Fruit fly (Drosophila melanogaster) whole organism, adult: ENCODE data around the gene Bem46.

Source experiments
- CG11617 ChIP-seq: fragments of 200-800 bp; sonication (Bioruptor generic); optimal IDR thresholded peaks from 2 replicates; lab custom pipeline; 2017; ENCODE audit warnings: mild to moderate bottlenecking, missing biosample characterization, missing genetic modification reagents, missing genetic modification characterization
- CG12768 ChIP-seq: fragments of 200-800 bp; sonication (Bioruptor generic); optimal IDR thresholded peaks from 2 replicates; lab custom pipeline; 2017; ENCODE audit warnings: missing biosample characterization, missing genetic modification characterization, mild to moderate bottlenecking, moderate library complexity, missing genetic modification reagents
- CG14711 ChIP-seq: fragments of 200-800 bp; sonication (Bioruptor generic); optimal IDR thresholded peaks from 2 replicates; lab custom pipeline; 2018; ENCODE audit warnings: missing biosample characterization, mild to moderate bottlenecking, missing genetic modification characterization, moderate library complexity
- CG1620 ChIP-seq: fragments of 200-800 bp; sonication (Bioruptor generic); optimal IDR thresholded peaks from 2 replicates; lab custom pipeline; 2016; ENCODE audit warnings: missing biosample characterization, missing genetic modification characterization
- CG33017 ChIP-seq: fragments of 200-800 bp; sonication (Bioruptor generic); optimal IDR thresholded peaks from 2 replicates; lab custom pipeline; 2018; ENCODE audit warnings: missing biosample characterization, mild to moderate bottlenecking, missing genetic modification characterization, moderate library complexity
- CG5204 ChIP-seq: fragments of 200-800 bp; sonication (Bioruptor generic); optimal IDR thresholded peaks from 2 replicates; lab custom pipeline; 2016; ENCODE audit warnings: missing biosample characterization, missing genetic modification characterization
- CG7045 ChIP-seq: fragments of 200-800 bp; sonication (Bioruptor generic); optimal IDR thresholded peaks from 2 replicates; lab custom pipeline; 2017; ENCODE audit warnings: missing biosample characterization, mild to moderate bottlenecking, missing genetic modification characterization
- CG7101 ChIP-seq: fragments of 200-800 bp; sonication (Bioruptor generic); optimal IDR thresholded peaks from 2 replicates; lab custom pipeline; 2018; ENCODE audit warnings: missing biosample characterization, mild to moderate bottlenecking, missing genetic modification characterization, moderate library complexity
- Clk ChIP-seq: fragments of 200-800 bp; sonication (Bioruptor generic); optimal IDR thresholded peaks from 2 replicates; lab custom pipeline; 2017; ENCODE audit warnings: missing biosample characterization, missing genetic modification characterization
- Crg-1 ChIP-seq: fragments of 200-800 bp; sonication (Bioruptor generic); optimal IDR thresholded peaks from 2 replicates; lab custom pipeline; 2016; ENCODE audit warnings: missing biosample characterization, missing genetic modification characterization
- Hr96 ChIP-seq: fragments of 200-800 bp; sonication (Bioruptor generic); optimal IDR thresholded peaks from 2 replicates; lab custom pipeline; 2016; ENCODE audit warnings: missing biosample characterization, missing genetic modification characterization
- Mnt ChIP-seq: fragments of 200-800 bp; sonication (Bioruptor generic); optimal IDR thresholded peaks from 2 replicates; lab custom pipeline; 2016; ENCODE audit warnings: missing biosample characterization, mild to moderate bottlenecking, missing genetic modification characterization
- bab1 ChIP-seq: fragments of 200-800 bp; sonication (Bioruptor generic); optimal IDR thresholded peaks from 3 replicates; lab custom pipeline; 2019; ENCODE audit warnings: missing biosample characterization, mild to moderate bottlenecking, missing genetic modification characterization, moderate library complexity
- cic ChIP-seq: fragments of 200-800 bp; sonication (Bioruptor generic); optimal IDR thresholded peaks from 2 replicates; lab custom pipeline; 2017; ENCODE audit warnings: missing biosample characterization, mild to moderate bottlenecking, missing genetic modification characterization, moderate library complexity
- cnc ChIP-seq, 2 experiments: fragments of >200 bp; optimal IDR thresholded peaks; 2 replicates each; lab custom pipeline; 2017
- kay ChIP-seq: fragments of 200-800 bp; sonication (Bioruptor generic); peaks from one replicate; lab custom pipeline; 2016; ENCODE audit warnings: missing biosample characterization, missing genetic modification characterization, borderline replicate concordance
- ovo ChIP-seq: fragments of 200-800 bp; sonication (Bioruptor generic); optimal IDR thresholded peaks from 2 replicates; lab custom pipeline; 2016; ENCODE audit warnings: missing biosample characterization, missing genetic modification characterization
- pad ChIP-seq: fragments of 200-800 bp; sonication (Bioruptor generic); optimal IDR thresholded peaks from 3 replicates; lab custom pipeline; 2017; ENCODE audit warnings: missing biosample characterization, missing genetic modification characterization, mild to moderate bottlenecking, moderate library complexity, missing genetic modification reagents
- tj ChIP-seq: fragments of 200-800 bp; sonication (Bioruptor generic); optimal IDR thresholded peaks from 3 replicates; lab custom pipeline; 2017; ENCODE audit warnings: missing biosample characterization, mild to moderate bottlenecking, missing genetic modification characterization, moderate library complexity
- toe ChIP-seq: fragments of 200-800 bp; sonication (Bioruptor generic); optimal IDR thresholded peaks from 2 replicates; lab custom pipeline; 2016; ENCODE audit warnings: missing biosample characterization, missing genetic modification characterization

Gene Bem46

DNA sequence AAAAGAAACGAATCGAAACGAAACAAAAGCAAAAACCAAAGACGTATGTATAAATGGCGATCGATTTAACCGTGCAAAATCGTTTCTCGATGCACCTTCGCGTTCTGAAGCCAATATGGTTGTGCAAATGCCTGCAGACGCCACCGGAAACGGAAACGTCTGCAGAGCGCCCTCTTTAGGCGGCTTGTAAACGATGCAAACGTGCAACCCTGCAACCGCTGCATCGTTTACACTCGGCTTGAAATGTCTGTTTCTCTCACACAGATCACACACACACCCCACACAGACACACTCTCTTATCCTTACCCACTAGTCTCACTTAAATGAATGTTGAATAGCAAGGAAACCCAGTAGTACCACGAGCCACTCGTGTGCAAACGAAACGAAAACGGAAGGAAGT is 21.0 kb upstream of the Bem46 start:
- no peak for TF ChIP-seq toe
- TF ChIP-seq tj = no peak
- TF ChIP-seq CG5204 (GFP tag; lab: Kevin White, UChicago) = no peak
- TF ChIP-seq pad = no peak
- TF ChIP-seq CG14711 (tag; lab: Kevin White, UChicago) = no peak
- TF ChIP-seq CG12768 (GFP tag; lab: Kevin White, UChicago) = no peak

DNA sequence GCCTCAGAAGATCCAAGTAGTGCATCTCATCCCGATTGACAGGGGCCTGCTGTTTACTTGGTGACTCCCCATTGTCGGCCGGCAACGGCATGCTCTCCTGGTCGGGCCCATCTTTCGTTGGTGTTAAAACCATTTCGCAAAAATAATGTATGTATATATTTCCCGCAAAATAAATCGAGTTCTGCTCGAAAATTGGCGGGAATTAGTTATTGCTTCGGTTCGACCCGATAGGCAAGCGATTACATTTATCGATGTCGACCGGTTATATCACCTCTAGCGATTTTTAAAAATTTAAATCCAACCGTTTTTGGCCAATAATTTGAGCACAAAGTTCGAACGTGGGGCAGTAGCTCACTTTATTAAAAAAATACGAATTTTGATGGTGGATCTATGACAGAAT is 18.5 kb upstream of the Bem46 start, which contains the start of gene Ts:
Gene Ts, minus strand, starts transcription at position 201 of the 400 bp plus-strand sequence.
- TF ChIP-seq bab1 (GFP tag; lab: Kevin White, UChicago) (peak; percentile 34), ovo (GFP tag; lab: Kevin White, UChicago) (no peak), tj (no peak)

DNA sequence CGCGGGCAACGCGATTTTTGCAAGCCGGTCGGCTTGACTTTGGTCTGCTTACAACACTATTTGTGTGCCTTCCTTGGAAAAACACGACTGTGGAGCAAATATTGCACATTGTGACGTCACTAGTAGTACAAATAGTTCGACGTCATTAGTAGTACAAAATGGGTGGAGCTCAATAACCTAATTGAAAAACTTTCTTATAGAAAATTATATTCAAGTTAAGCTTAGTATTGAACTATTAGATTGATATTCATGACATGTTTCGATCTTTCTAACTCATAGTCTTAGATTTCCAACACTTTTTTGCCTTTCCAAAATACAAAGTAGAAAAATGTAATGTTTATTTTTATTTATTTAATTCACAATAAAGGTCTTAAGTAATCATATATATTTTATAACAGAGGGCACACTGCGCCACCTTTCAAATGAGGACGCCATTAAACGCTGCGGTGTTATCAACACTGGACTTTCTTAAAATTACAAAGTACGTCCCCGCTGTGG is 15.4 kb upstream of the Bem46 start, which contains the start of the genes Rrp1 and gammaTub23C:
Gene Rrp1, minus strand, starts transcription at position 70 of the 498 bp plus-strand sequence.
Gene gammaTub23C, plus strand, starts transcription at position 453 of the 498 bp plus-strand sequence.
- TF ChIP-seq Clk = peak; percentile 86
- TF ChIP-seq cic (GFP tag; lab: Kevin White, UChicago) = peak; percentile 47
- peak; percentile 91 for TF ChIP-seq toe
- peak; percentile 84 for TF ChIP-seq CG1620
- peak; percentile 87 for TF ChIP-seq pad
- TF ChIP-seq ovo (GFP tag; lab: Kevin White, UChicago) = peak; percentile 87
- TF ChIP-seq CG11617 = peak; percentile 95
- TF ChIP-seq Mnt (GFP tag; lab: Kevin White, UChicago) = peak; percentile 83
- peak; percentile 91 for TF ChIP-seq CG12768 (GFP tag; lab: Kevin White, UChicago)
- TF ChIP-seq Hr96 (GFP tag; lab: Kevin White, UChicago) = peak; percentile 80
- peak; percentile 94 for TF ChIP-seq CG7045 (GFP tag; lab: Kevin White, UChicago)
- TF ChIP-seq CG14711 (tag; lab: Kevin White, UChicago) = peak; percentile 83
- peak; percentile 87 for TF ChIP-seq CG33017 (tag; lab: Kevin White, UChicago)
- TF ChIP-seq Crg-1 (GFP tag; lab: Kevin White, UChicago) = peak; percentile 81
- peak; percentile 72 for TF ChIP-seq tj
- TF ChIP-seq kay (GFP tag; lab: Kevin White, UChicago) = no peak
- TF ChIP-seq cnc (optimal IDR thresholded peaks at IDR 0.05; lab: Kevin White, UChicago) = no peak
- peak; percentile 86 for TF ChIP-seq bab1 (GFP tag; lab: Kevin White, UChicago)
- peak; percentile 92 for TF ChIP-seq CG7101 (tag; lab: Kevin White, UChicago)
- TF ChIP-seq CG5204 (GFP tag; lab: Kevin White, UChicago) = peak; percentile 90

DNA sequence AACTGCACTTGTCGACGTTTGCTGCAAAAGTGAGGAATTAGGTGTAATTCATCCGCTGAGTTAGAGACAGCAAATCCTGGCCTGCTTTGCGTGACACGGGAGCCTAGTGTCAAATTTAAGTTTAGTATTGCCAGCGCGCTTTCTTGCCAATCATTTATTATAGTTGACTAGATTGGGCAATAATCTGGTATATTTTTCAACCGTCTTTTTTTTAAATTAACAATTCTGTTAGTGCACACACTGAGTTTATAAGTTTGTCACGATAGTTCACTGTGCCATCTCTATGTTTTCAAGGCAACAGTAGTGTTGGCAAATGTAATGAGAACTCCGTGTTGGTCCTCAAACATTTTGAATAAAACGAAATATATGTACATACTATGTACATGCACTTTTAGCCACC is 11.1 kb upstream of the Bem46 start, which contains the start of the genes CG9641 and CG3165:
Gene CG9641, minus strand, starts transcription at position 34 of the 400 bp plus-strand sequence.
Gene CG3165, plus strand, starts transcription at position 294 of the 400 bp plus-strand sequence.
- peak; percentile 70 for TF ChIP-seq pad
- TF ChIP-seq Hr96 (GFP tag; lab: Kevin White, UChicago) = no peak
- TF ChIP-seq cic (GFP tag; lab: Kevin White, UChicago) = peak; percentile 45
- no peak for TF ChIP-seq cnc (optimal IDR thresholded peaks at IDR 0.05; lab: Kevin White, UChicago)
- peak; percentile 81 for TF ChIP-seq CG11617
- peak; percentile 76 for TF ChIP-seq bab1 (GFP tag; lab: Kevin White, UChicago)
- no peak for TF ChIP-seq CG5204 (GFP tag; lab: Kevin White, UChicago)
- peak; percentile 78 for TF ChIP-seq Mnt (GFP tag; lab: Kevin White, UChicago)
- TF ChIP-seq CG7045 (GFP tag; lab: Kevin White, UChicago) = peak; percentile 75
- TF ChIP-seq toe = no peak
- peak; percentile 67 for TF ChIP-seq ovo (GFP tag; lab: Kevin White, UChicago)
- TF ChIP-seq CG7101 (tag; lab: Kevin White, UChicago) = peak; percentile 78
- peak; percentile 54 for TF ChIP-seq CG33017 (tag; lab: Kevin White, UChicago)
- TF ChIP-seq CG12768 (GFP tag; lab: Kevin White, UChicago) = peak; percentile 73
- TF ChIP-seq Clk = peak; percentile 63
- TF ChIP-seq kay (GFP tag; lab: Kevin White, UChicago) = no peak
- peak; percentile 79 for TF ChIP-seq CG14711 (tag; lab: Kevin White, UChicago)
- peak; percentile 87 for TF ChIP-seq CG1620
- TF ChIP-seq tj = peak; percentile 49
- TF ChIP-seq Crg-1 (GFP tag; lab: Kevin White, UChicago) = peak; percentile 71

DNA sequence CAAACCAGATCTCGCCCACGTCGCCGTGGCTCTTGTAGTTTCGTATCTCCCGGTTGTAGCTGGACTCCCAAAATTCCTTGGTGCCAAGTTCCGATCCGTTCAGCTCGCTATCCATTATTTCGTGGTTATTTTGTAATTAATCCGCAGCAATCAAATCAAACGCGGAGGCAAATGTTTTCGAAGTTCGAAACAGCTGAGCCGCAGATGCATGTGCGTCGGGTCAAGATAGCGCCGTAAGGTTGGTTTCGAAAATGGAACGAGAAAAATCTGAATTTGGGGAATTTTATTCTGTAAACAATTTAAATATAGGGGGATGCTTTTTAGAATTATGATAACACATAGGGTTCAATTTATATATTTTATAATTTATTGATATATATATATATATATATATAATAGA is 8.8 kb upstream of the Bem46 start, which contains the start of gene CG9643:
Gene CG9643, minus strand, starts transcription at position 198 of the 400 bp plus-strand sequence.
- no peak for TF ChIP-seq CG1620
- no peak for TF ChIP-seq toe
- no peak for TF ChIP-seq Hr96 (GFP tag; lab: Kevin White, UChicago)
- peak; percentile 8 for TF ChIP-seq CG14711 (tag; lab: Kevin White, UChicago)
- peak; percentile 92 for TF ChIP-seq Mnt (GFP tag; lab: Kevin White, UChicago)
- TF ChIP-seq bab1 (GFP tag; lab: Kevin White, UChicago) = peak; percentile 7
- no peak for TF ChIP-seq Crg-1 (GFP tag; lab: Kevin White, UChicago)
- TF ChIP-seq CG12768 (GFP tag; lab: Kevin White, UChicago) = no peak

DNA sequence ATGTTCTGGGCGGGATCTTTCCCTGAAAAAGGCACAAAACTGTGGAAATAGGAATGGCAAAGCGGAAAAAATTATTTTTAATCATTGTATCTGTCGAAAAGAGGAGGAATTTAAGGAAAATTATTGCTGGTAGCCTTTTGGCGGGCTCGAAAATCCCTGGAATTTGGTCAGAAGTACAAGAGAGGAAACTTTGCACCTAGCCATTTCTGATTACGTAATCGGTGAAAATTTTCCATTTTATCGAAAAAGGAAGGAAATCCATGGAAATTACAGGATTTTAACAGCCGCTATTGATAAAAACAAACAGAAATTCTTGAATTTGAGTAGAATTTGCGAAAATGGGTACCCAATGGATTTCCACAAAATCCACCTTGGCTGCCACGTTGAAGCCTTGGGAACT is 1.1 kb upstream of the Bem46 start:
- TF ChIP-seq Mnt (GFP tag; lab: Kevin White, UChicago) (no peak), Crg-1 (GFP tag; lab: Kevin White, UChicago) (no peak), tj (no peak), CG7045 (GFP tag; lab: Kevin White, UChicago) (no peak), kay (GFP tag; lab: Kevin White, UChicago) (no peak), CG7101 (tag; lab: Kevin White, UChicago) (no peak), CG14711 (tag; lab: Kevin White, UChicago) (no peak), CG12768 (GFP tag; lab: Kevin White, UChicago) (no peak), Hr96 (GFP tag; lab: Kevin White, UChicago) (no peak), cic (GFP tag; lab: Kevin White, UChicago) (no peak), Clk (no peak)
